Fruit fly (Drosophila melanogaster) whole organism, prepupa: Measurements from ENCODE around the gene CG6865.
A peak's percentile ranks its signal among the peaks of the same experiment; 100 is the strongest.

Source experiments
- CG10631 ChIP-seq: fragments of 200-800 bp; sonication (Bioruptor generic); optimal IDR thresholded peaks from 2 replicates; lab custom pipeline; 2016; ENCODE audit warnings: missing biosample characterization, missing genetic modification characterization
- CG10669 ChIP-seq: fragments of 200-800 bp; sonication (Bioruptor generic); optimal IDR thresholded peaks from 3 replicates; lab custom pipeline; 2018; ENCODE audit warnings: missing biosample characterization, mild to moderate bottlenecking, missing genetic modification characterization, moderate library complexity
- CG11294 ChIP-seq: fragments of 200-800 bp; sonication (Bioruptor generic); IDR thresholded peaks from 2 replicates; pipeline ENCODE4 v1.3.6; 2022; ENCODE audit warnings: missing biosample characterization, missing genetic modification characterization
- CG11902 ChIP-seq: fragments of 200-800 bp; sonication (Bioruptor generic); optimal IDR thresholded peaks from 3 replicates; lab custom pipeline; 2016; ENCODE audit warnings: missing biosample characterization, missing genetic modification characterization
- CG15336 ChIP-seq: fragments of 200-800 bp; sonication (Bioruptor generic); IDR thresholded peaks from 2 replicates; pipeline ENCODE4 v1.3.6; 2022; ENCODE audit warnings: missing biosample characterization, missing genetic modification characterization
- CG1621 ChIP-seq: fragments of 200-800 bp; sonication (Bioruptor generic); optimal IDR thresholded peaks from 3 replicates; lab custom pipeline; 2018; ENCODE audit warnings: missing biosample characterization, mild to moderate bottlenecking, missing genetic modification characterization
- CG34406 ChIP-seq: fragments of 200-800 bp; sonication (Bioruptor generic); optimal IDR thresholded peaks from 3 replicates; lab custom pipeline; 2016; ENCODE audit warnings: missing biosample characterization, missing genetic modification characterization
- CG4318 ChIP-seq: fragments of 200-800 bp; sonication (Bioruptor generic); optimal IDR thresholded peaks from 3 replicates; lab custom pipeline; 2017; ENCODE audit warnings: missing biosample characterization, mild to moderate bottlenecking, missing genetic modification characterization
- CG6276 ChIP-seq: fragments of 200-800 bp; sonication (Bioruptor generic); optimal IDR thresholded peaks from 2 replicates; lab custom pipeline; 2017; ENCODE audit warnings: missing biosample characterization, mild to moderate bottlenecking, missing genetic modification characterization
- CG6792 ChIP-seq: fragments of 200-800 bp; sonication (Bioruptor generic); optimal IDR thresholded peaks from 3 replicates; lab custom pipeline; 2016; ENCODE audit warnings: missing biosample characterization, missing genetic modification characterization
- CG7368 ChIP-seq: fragments of 200-800 bp; sonication (Bioruptor generic); optimal IDR thresholded peaks from 3 replicates; lab custom pipeline; 2016; ENCODE audit warnings: missing biosample characterization, missing genetic modification characterization
- CG8319 ChIP-seq: fragments of 200-800 bp; sonication (Bioruptor generic); optimal IDR thresholded peaks from 3 replicates; lab custom pipeline; 2016; ENCODE audit warnings: missing biosample characterization, missing genetic modification characterization
- CG9139 ChIP-seq: fragments of 200-800 bp; sonication (Bioruptor generic); optimal IDR thresholded peaks from 3 replicates; lab custom pipeline; 2017; ENCODE audit warnings: missing biosample characterization, mild to moderate bottlenecking, missing genetic modification characterization
- Eip75B ChIP-seq: fragments of 200-800 bp; sonication (Bioruptor generic); optimal IDR thresholded peaks from 3 replicates; lab custom pipeline; 2016; ENCODE audit warnings: missing biosample characterization, missing genetic modification characterization
- Eip78C ChIP-seq: fragments of 200-800 bp; sonication (Bioruptor generic); peaks from one replicate; lab custom pipeline; 2016; ENCODE audit warnings: missing biosample characterization, missing genetic modification characterization
- Eip93F ChIP-seq: fragments of 200-800 bp; sonication (Bioruptor generic); optimal IDR thresholded peaks from 2 replicates; lab custom pipeline; 2016; ENCODE audit warnings: missing biosample characterization, mild to moderate bottlenecking, missing genetic modification characterization
- Ets96B ChIP-seq: fragments of 200-800 bp; optimal IDR thresholded peaks from 2 replicates; lab custom pipeline; 2019; ENCODE audit warnings: missing biosample characterization, mild to moderate bottlenecking, missing genetic modification characterization, moderate library complexity
- Hr38 ChIP-seq: sonication (Bioruptor generic); optimal IDR thresholded peaks from 2 replicates; lab custom pipeline; 2016; ENCODE audit warnings: missing biosample characterization, missing genetic modification characterization
- Hr4 ChIP-seq: fragments of 200-800 bp; sonication (Bioruptor generic); optimal IDR thresholded peaks from 3 replicates; lab custom pipeline; 2016; ENCODE audit warnings: missing biosample characterization, missing genetic modification characterization
- Lpt ChIP-seq: fragments of 200-800 bp; sonication (Bioruptor generic); optimal IDR thresholded peaks from 3 replicates; lab custom pipeline; 2016; ENCODE audit warnings: missing biosample characterization, missing genetic modification characterization
- Met ChIP-seq: fragments of 200-800 bp; sonication (Bioruptor generic); optimal IDR thresholded peaks from 3 replicates; lab custom pipeline; 2016; ENCODE audit warnings: missing biosample characterization, missing genetic modification characterization
- OdsH ChIP-seq: fragments of 200-800 bp; sonication (Bioruptor generic); optimal IDR thresholded peaks from 3 replicates; lab custom pipeline; 2016; ENCODE audit warnings: missing biosample characterization, missing genetic modification characterization
- Sox102F ChIP-seq: fragments of 200-800 bp; sonication (Bioruptor generic); optimal IDR thresholded peaks from 2 replicates; lab custom pipeline; 2016; ENCODE audit warnings: missing biosample characterization, mild to moderate bottlenecking, missing genetic modification characterization
- Sox15 ChIP-seq: fragments of 200-800 bp; sonication (Bioruptor generic); optimal IDR thresholded peaks from 3 replicates; lab custom pipeline; 2016; ENCODE audit warnings: missing biosample characterization, missing genetic modification characterization
- cyc ChIP-seq: fragments of 200-800 bp; sonication (Bioruptor generic); optimal IDR thresholded peaks from 3 replicates; lab custom pipeline; 2016; ENCODE audit warnings: missing biosample characterization, missing genetic modification characterization
- dsx ChIP-seq: fragments of 200-800 bp; optimal IDR thresholded peaks from 3 replicates; lab custom pipeline; 2019; ENCODE audit warnings: missing biosample characterization, mild to moderate bottlenecking, missing genetic modification characterization, moderate library complexity; ENCODE audit not compliant: poor library complexity, severe bottlenecking
- eg ChIP-seq: fragments of 200-800 bp; sonication (Bioruptor generic); IDR thresholded peaks from 3 replicates; pipeline ENCODE4 v1.3.6; 2022; ENCODE audit warnings: missing biosample characterization, missing genetic modification characterization
- esn ChIP-seq: fragments of 200-800 bp; sonication (Bioruptor generic); optimal IDR thresholded peaks from 2 replicates; lab custom pipeline; 2016; ENCODE audit warnings: missing biosample characterization, mild to moderate bottlenecking, missing genetic modification characterization, moderate library complexity
- fd59A ChIP-seq: fragments of 200-800 bp; sonication (Bioruptor generic); optimal IDR thresholded peaks from 2 replicates; lab custom pipeline; 2017; ENCODE audit warnings: missing biosample characterization, mild to moderate bottlenecking, missing genetic modification characterization, missing genetic modification reagents
- fkh ChIP-seq: fragments of 200-800 bp; sonication (Bioruptor generic); optimal IDR thresholded peaks from 3 replicates; lab custom pipeline; 2017; ENCODE audit warnings: missing biosample characterization, mild to moderate bottlenecking, missing genetic modification characterization, moderate library complexity
- salr ChIP-seq, 2 experiments: fragments of 200-800 bp; sonication (Bioruptor generic); optimal IDR thresholded peaks; 3 replicates each; lab custom pipeline; 2016 to 2018; ENCODE audit warnings: missing biosample characterization in 2 of 2, missing genetic modification characterization in 2 of 2, mild to moderate bottlenecking in 1 of 2
- ss ChIP-seq, 2 experiments: fragments of 200-800 bp; sonication (Bioruptor generic); optimal IDR thresholded peaks; 2 replicates in 1 of 2; 3 replicates in 1 of 2; lab custom pipeline; 2017 to 2018; ENCODE audit warnings: mild to moderate bottlenecking in 2 of 2, missing biosample characterization in 2 of 2, missing genetic modification characterization in 2 of 2, moderate library complexity in 1 of 2
- svp ChIP-seq: fragments of 200-800 bp; sonication (Bioruptor generic); peaks from one replicate; lab custom pipeline; 2016; ENCODE audit warnings: missing biosample characterization, missing genetic modification characterization
- topi ChIP-seq: fragments of 200-800 bp; sonication (Bioruptor generic); optimal IDR thresholded peaks from 3 replicates; lab custom pipeline; 2016; ENCODE audit warnings: missing biosample characterization, missing genetic modification characterization
- vri ChIP-seq: fragments of 200-800 bp; sonication (Bioruptor generic); optimal IDR thresholded peaks from 3 replicates; lab custom pipeline; 2016; ENCODE audit warnings: missing biosample characterization, mild to moderate bottlenecking, missing genetic modification characterization

The CG6865 gene

dm6 chr3L:18823870-18824561 is 39.4 kb upstream of the CG6865 start:
- no peak for TF ChIP-seq vri
- TF ChIP-seq CG15336 (GFP tag; lab: Robert Waterston, UW) = peak; percentile 19; the same call in 1 of the 2 replicates
- no peak for TF ChIP-seq Met (GFP tag; lab: Kevin White, UChicago)
- no peak for TF ChIP-seq CG11294
- no peak for TF ChIP-seq fd59A
- TF ChIP-seq ss (GFP tag; optimal IDR thresholded peaks at IDR 0.05; lab: Kevin White, UChicago) = no peak
- TF ChIP-seq Sox15 = no peak
- peak; percentile 8 for TF ChIP-seq Lpt
- TF ChIP-seq CG34406 (GFP tag; lab: Kevin White, UChicago) = no peak
- peak; percentile 18 for TF ChIP-seq Eip78C
- peak; percentile 5 for TF ChIP-seq dsx (GFP tag; lab: Kevin White, UChicago)
- no peak for TF ChIP-seq Eip75B (GFP tag; lab: Kevin White, UChicago)
- TF ChIP-seq CG11902 (GFP tag; lab: Kevin White, UChicago) = no peak
- no peak for TF ChIP-seq CG10669 (GFP tag; lab: Kevin White, UChicago)
- no peak for TF ChIP-seq salr (GFP tag; optimal IDR thresholded peaks at IDR 0.05; lab: Kevin White, UChicago)
- no peak for TF ChIP-seq topi (GFP tag; lab: Kevin White, UChicago)
- no peak for TF ChIP-seq OdsH
- no peak for TF ChIP-seq CG10631 (GFP tag; lab: Kevin White, UChicago)
- no peak for TF ChIP-seq Ets96B (tag; lab: Kevin White, UChicago)
- TF ChIP-seq CG7368 = no peak
- no peak for TF ChIP-seq CG1621
- TF ChIP-seq eg (GFP tag; lab: Robert Waterston, UW) = no peak
- no peak for TF ChIP-seq CG6792
- TF ChIP-seq CG4318 (GFP tag; lab: Kevin White, UChicago) = no peak
- TF ChIP-seq, all 60 proteins: peak for 4

DNA sequence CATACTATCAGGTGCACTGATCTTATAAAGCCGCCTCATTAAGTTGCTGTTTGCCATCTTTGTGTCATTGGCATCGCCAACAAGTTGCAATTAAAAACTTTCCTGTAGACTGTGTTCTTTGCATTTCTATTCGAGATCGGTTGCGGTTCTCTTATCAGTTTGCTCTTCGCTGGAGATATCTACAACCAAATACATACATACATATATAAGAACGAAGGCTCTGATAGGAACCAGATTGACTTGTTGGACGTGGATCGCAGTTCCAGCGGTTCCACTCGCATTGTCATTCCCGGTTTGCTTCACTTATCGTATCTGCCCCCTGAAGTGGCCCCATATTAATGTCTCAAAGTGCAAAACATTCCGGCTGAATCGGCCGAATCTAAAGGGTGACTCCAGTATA is 38.6 kb upstream of the CG6865 start:
- no peak for TF ChIP-seq Hr38 (GFP tag; lab: Kevin White, UChicago)
- TF ChIP-seq ss (GFP tag; optimal IDR thresholded peaks at IDR 0.05; lab: Kevin White, UChicago) = peak in 1 of 2 experiments; percentile 38
- TF ChIP-seq fkh (GFP tag; lab: Kevin White, UChicago) = no peak
- no peak for TF ChIP-seq CG8319 (GFP tag; lab: Kevin White, UChicago)
- TF ChIP-seq CG1621 = no peak
- peak; percentile 29 for TF ChIP-seq CG6276 (GFP tag; lab: Kevin White, UChicago)
- TF ChIP-seq vri = peak; percentile 32
- peak; percentile 44 for TF ChIP-seq Eip78C
- TF ChIP-seq svp (GFP tag; lab: Kevin White, UChicago) = peak; percentile 88
- TF ChIP-seq CG9139 (GFP tag; lab: Kevin White, UChicago) = peak; percentile 25

DNA sequence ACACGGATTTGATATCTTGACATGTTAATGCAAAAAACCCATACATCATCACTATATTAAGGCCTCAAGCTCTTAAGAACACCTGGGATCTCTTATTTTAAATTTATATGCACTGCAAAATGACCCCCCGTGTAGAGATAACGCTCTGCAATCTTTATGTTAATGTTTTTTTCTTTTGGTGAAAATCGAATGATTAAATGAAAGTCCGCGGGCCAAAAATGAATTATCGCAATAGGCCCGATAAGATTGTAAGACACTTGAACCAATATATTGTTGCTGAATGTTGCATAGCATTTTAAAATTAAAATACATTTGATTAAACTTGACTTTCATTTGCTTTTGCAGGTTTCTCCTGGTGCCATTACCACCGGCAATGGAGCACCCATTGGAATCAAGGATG is 37.5 kb upstream of the CG6865 start:
- TF ChIP-seq Eip93F = peak; percentile 56
- TF ChIP-seq Sox102F (GFP tag; lab: Kevin White, UChicago) = no peak
- peak; percentile 94 for TF ChIP-seq svp (GFP tag; lab: Kevin White, UChicago)
- TF ChIP-seq cyc (GFP tag; lab: Kevin White, UChicago) = no peak
- TF ChIP-seq CG4318 (GFP tag; lab: Kevin White, UChicago) = no peak
- TF ChIP-seq vri = peak; percentile 68
- TF ChIP-seq, all 60 proteins: peak for 3

DNA sequence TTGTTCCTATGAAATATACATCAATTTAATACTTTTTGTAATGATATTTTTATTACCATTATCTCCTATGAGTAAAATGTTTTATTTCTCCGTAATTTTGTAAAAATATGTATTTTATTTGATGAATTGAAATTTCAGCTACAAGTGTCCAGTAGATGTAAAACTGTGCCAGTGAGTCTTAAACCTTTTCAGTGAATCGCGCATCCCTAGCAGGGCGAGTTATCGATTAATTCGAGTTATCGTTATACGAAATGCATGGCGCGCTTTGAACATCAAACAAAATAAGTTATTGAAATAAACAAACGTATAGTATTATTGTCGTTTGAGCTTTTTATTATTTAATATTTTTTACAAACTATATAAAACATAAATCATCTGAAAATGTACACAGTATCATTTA is 35.1 kb upstream of the CG6865 start:
- TF ChIP-seq OdsH (no peak), Hr4 (GFP tag; lab: Kevin White, UChicago) (peak; percentile 10), CG7368 (no peak), esn (GFP tag; lab: Kevin White, UChicago) (peak; percentile 1), Eip93F (peak; percentile 7), CG9139 (GFP tag; lab: Kevin White, UChicago) (no peak), svp (GFP tag; lab: Kevin White, UChicago) (peak; percentile 34)
